Worm (Caenorhabditis elegans): ENCODE measurements around the gene ddn-2.

DNA sequence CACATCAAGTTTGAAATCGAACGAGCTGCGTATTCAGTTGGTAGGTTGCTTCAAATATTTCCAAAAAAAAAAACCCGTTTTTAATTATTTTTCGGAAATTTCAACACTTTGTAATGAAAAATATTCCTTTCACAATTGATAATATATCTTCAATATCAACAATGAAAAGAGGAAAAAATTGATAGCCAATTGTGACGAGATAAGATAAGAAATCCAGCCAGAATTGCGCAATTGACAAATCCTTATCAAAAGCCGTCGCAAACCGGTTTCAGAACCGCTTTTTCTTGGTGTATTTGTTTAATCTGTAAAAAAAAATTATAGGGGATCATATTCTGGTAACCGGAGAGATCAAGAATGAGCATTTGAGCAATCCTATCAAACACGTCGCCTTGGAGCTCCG is 33.6 kb downstream of the ddn-2 start:
- TF ChIP-seq snpc-4 (GFP tag; optimal IDR thresholded peaks at IDR 0.05) (no peak), snpc-4 (tag; optimal IDR thresholded peaks at IDR 0.05) (no peak), sea-2 (GFP tag; IDR thresholded peaks at IDR 0.05) (no peak), Y95B8A.8 (GFP tag; IDR thresholded peaks at IDR 0.05) (no peak), egl-18 (GFP tag; IDR thresholded peaks at IDR 0.05) (no peak), ama-1 (optimal IDR thresholded peaks at IDR 0.05) (no peak), ama-1 (GFP tag; optimal IDR thresholded peaks at IDR 0.05) (no peak)

All from whole organism, young adult.